Fruit fly (Drosophila melanogaster) whole organism, embryonic: ENCODE data around the gene Tps1.

Source experiments
- Aef1 ChIP-seq: fragments of 200-800 bp; sonication (Bioruptor generic); IDR thresholded peaks from 3 replicates; pipeline ENCODE4 v1.3.6; 2022; ENCODE audit warnings: missing biosample characterization, missing genetic modification characterization
- Bteb2 ChIP-seq: fragments of 200-800 bp; sonication (Bioruptor generic); optimal IDR thresholded peaks from 2 replicates; lab custom pipeline; 2016; ENCODE audit warnings: missing biosample characterization, missing genetic modification characterization
- CG10431 ChIP-seq: fragments of 200-800 bp; sonication (Bioruptor generic); optimal IDR thresholded peaks from 3 replicates; lab custom pipeline; 2018; ENCODE audit warnings: missing biosample characterization, mild to moderate bottlenecking, missing genetic modification characterization
- CG10543 ChIP-seq: fragments of 200-800 bp; sonication (Bioruptor generic); optimal IDR thresholded peaks from 3 replicates; lab custom pipeline; 2017; ENCODE audit warnings: missing biosample characterization, mild to moderate bottlenecking, missing genetic modification characterization, moderate library complexity
- CG11398 ChIP-seq: fragments of 200-800 bp; sonication (Bioruptor generic); optimal IDR thresholded peaks from 2 replicates; lab custom pipeline; 2016; ENCODE audit warnings: missing biosample characterization, missing genetic modification characterization
- CG12071 ChIP-seq: fragments of 200-800 bp; sonication (Bioruptor generic); optimal IDR thresholded peaks from 3 replicates; lab custom pipeline; 2018; ENCODE audit warnings: missing biosample characterization, mild to moderate bottlenecking, missing genetic modification characterization
- CG13424 ChIP-seq: fragments of 200-800 bp; sonication (Bioruptor generic); optimal IDR thresholded peaks from 2 replicates; lab custom pipeline; 2019; ENCODE audit warnings: missing biosample characterization, mild to moderate bottlenecking, missing genetic modification characterization, moderate library complexity
- CG13894 ChIP-seq: fragments of 200-800 bp; sonication (Bioruptor generic); optimal IDR thresholded peaks from 3 replicates; lab custom pipeline; 2018; ENCODE audit warnings: missing biosample characterization, mild to moderate bottlenecking, missing genetic modification characterization, moderate library complexity
- CG15601 ChIP-seq: fragments of 200-800 bp; sonication (Bioruptor generic); optimal IDR thresholded peaks from 3 replicates; lab custom pipeline; 2019; ENCODE audit warnings: missing biosample characterization, mild to moderate bottlenecking, missing genetic modification characterization, moderate library complexity
- CG16779 ChIP-seq: fragments of 200-800 bp; sonication (Bioruptor generic); IDR thresholded peaks from 2 replicates; pipeline ENCODE4 v1.3.6; 2022; ENCODE audit warnings: missing biosample characterization, missing genetic modification characterization
- CG17328 ChIP-seq: fragments of 200-800 bp; sonication (Bioruptor generic); IDR thresholded peaks from 2 replicates; pipeline ENCODE4 v1.3.6; 2022; ENCODE audit warnings: missing biosample characterization, missing genetic modification characterization
- CG17359 ChIP-seq: fragments of 200-800 bp; sonication (Bioruptor generic); optimal IDR thresholded peaks from 3 replicates; lab custom pipeline; 2018; ENCODE audit warnings: missing biosample characterization, mild to moderate bottlenecking, missing genetic modification characterization, moderate library complexity
- CG17568 ChIP-seq: fragments of 200-800 bp; sonication (Bioruptor generic); optimal IDR thresholded peaks from 2 replicates; lab custom pipeline; 2018; ENCODE audit warnings: missing biosample characterization, mild to moderate bottlenecking, missing genetic modification characterization, moderate library complexity
- CG31441 ChIP-seq: fragments of 200-800 bp; sonication (Bioruptor generic); IDR thresholded peaks from 2 replicates; pipeline ENCODE4 v1.3.6; 2022; ENCODE audit warnings: missing biosample characterization, missing genetic modification characterization
- CG3163 ChIP-seq: fragments of 200-800 bp; sonication (Bioruptor generic); optimal IDR thresholded peaks from 3 replicates; lab custom pipeline; 2016; ENCODE audit warnings: missing biosample characterization, missing genetic modification characterization
- CG32772 ChIP-seq: fragments of 200-800 bp; sonication (Bioruptor generic); IDR thresholded peaks from 2 replicates; pipeline ENCODE4 v1.3.6; 2022; ENCODE audit warnings: missing biosample characterization, missing genetic modification characterization
- CG43689 ChIP-seq: fragments of 200-800 bp; sonication (Bioruptor generic); IDR thresholded peaks from 2 replicates; pipeline ENCODE4 v1.3.6; 2022; ENCODE audit warnings: missing biosample characterization, missing genetic modification characterization
- CG5180 ChIP-seq: fragments of 200-800 bp; sonication (Bioruptor generic); optimal IDR thresholded peaks from 3 replicates; lab custom pipeline; 2017; ENCODE audit warnings: missing biosample characterization, missing genetic modification characterization, mild to moderate bottlenecking, moderate library complexity, missing genetic modification reagents
- CG6654 ChIP-seq: fragments of 200-800 bp; sonication (Bioruptor generic); optimal IDR thresholded peaks from 2 replicates; lab custom pipeline; 2017; ENCODE audit warnings: missing biosample characterization, mild to moderate bottlenecking, missing genetic modification characterization
- CG8765 ChIP-seq: fragments of 200-800 bp; sonication (Bioruptor generic); IDR thresholded peaks from 2 replicates; pipeline ENCODE4 v1.3.6; 2022; ENCODE audit warnings: missing biosample characterization, missing genetic modification characterization
- CG9876 ChIP-seq: fragments of 200-800 bp; sonication (Bioruptor generic); optimal IDR thresholded peaks from 2 replicates; lab custom pipeline; 2016; ENCODE audit warnings: missing biosample characterization, missing genetic modification characterization
- Chrac-16 ChIP-seq: fragments of 200-800 bp; sonication (Bioruptor generic); optimal IDR thresholded peaks from 3 replicates; lab custom pipeline; 2016; ENCODE audit warnings: missing biosample characterization, missing genetic modification characterization
- Dad ChIP-seq: fragments of 200-800 bp; sonication (Bioruptor generic); optimal IDR thresholded peaks from 3 replicates; lab custom pipeline; 2016; ENCODE audit warnings: missing biosample characterization, missing genetic modification characterization
- Ets65A ChIP-seq: fragments of 200-800 bp; sonication (Bioruptor generic); peaks from one replicate; lab custom pipeline; 2016; ENCODE audit warnings: missing biosample characterization, missing genetic modification characterization
- Fer1 ChIP-seq: fragments of 200-800 bp; sonication (Bioruptor generic); optimal IDR thresholded peaks from 2 replicates; lab custom pipeline; 2017; ENCODE audit warnings: missing biosample characterization, mild to moderate bottlenecking, missing genetic modification characterization
- Gsc ChIP-seq: fragments of 200-800 bp; sonication (Bioruptor generic); IDR thresholded peaks from 2 replicates; pipeline ENCODE4 v1.3.6; 2022; ENCODE audit warnings: missing biosample characterization, missing genetic modification characterization
- H2.0 ChIP-seq: fragments of 200-800 bp; sonication (Bioruptor generic); IDR thresholded peaks from 2 replicates; pipeline ENCODE4 v1.3.6; 2022; ENCODE audit warnings: missing biosample characterization, missing genetic modification characterization
- HLH4C ChIP-seq: fragments of 200-800 bp; sonication (Bioruptor generic); IDR thresholded peaks from 3 replicates; pipeline ENCODE4 v1.3.6; 2022; ENCODE audit warnings: missing biosample characterization, missing genetic modification characterization; ENCODE audit not compliant: partially characterized antibody
- Hr51 ChIP-seq, 2 experiments: fragments of 200-800 bp; sonication (Bioruptor generic); optimal IDR thresholded peaks; 2 replicates in 1 of 2; 3 replicates in 1 of 2; lab custom pipeline; 2016 to 2018; ENCODE audit warnings: missing biosample characterization in 2 of 2, missing genetic modification characterization in 2 of 2, mild to moderate bottlenecking in 1 of 2, moderate library complexity in 1 of 2
- Nf-YC ChIP-seq: fragments of 200-800 bp; optimal IDR thresholded peaks from 3 replicates; lab custom pipeline; 2019; ENCODE audit warnings: missing biosample characterization, mild to moderate bottlenecking, missing genetic modification characterization, moderate library complexity
- NfI ChIP-seq: fragments of 200-800 bp; sonication (Bioruptor generic); optimal IDR thresholded peaks from 3 replicates; lab custom pipeline; 2018; ENCODE audit warnings: missing biosample characterization, mild to moderate bottlenecking, missing genetic modification characterization, moderate library complexity
- Ravus ChIP-seq: fragments of 200-800 bp; sonication (Bioruptor generic); IDR thresholded peaks from 2 replicates; pipeline ENCODE4 v1.3.6; 2022; ENCODE audit warnings: missing biosample characterization, missing genetic modification characterization
- Xrp1 ChIP-seq: fragments of 200-800 bp; sonication (Bioruptor generic); IDR thresholded peaks from 2 replicates; pipeline ENCODE4 v1.3.6; 2022; ENCODE audit warnings: missing biosample characterization, missing genetic modification characterization
- YL-1 ChIP-seq: fragments of 200-800 bp; sonication (Bioruptor generic); optimal IDR thresholded peaks from 3 replicates; lab custom pipeline; 2017; ENCODE audit warnings: missing biosample characterization, mild to moderate bottlenecking, missing genetic modification characterization
- ab ChIP-seq: fragments of 200-800 bp; sonication (Bioruptor generic); optimal IDR thresholded peaks from 2 replicates; lab custom pipeline; 2016; ENCODE audit warnings: missing biosample characterization, missing genetic modification characterization
- bowl ChIP-seq: fragments of 200-800 bp; sonication (Bioruptor generic); IDR thresholded peaks from 2 replicates; pipeline ENCODE4 v1.3.6; 2022; ENCODE audit warnings: missing biosample characterization, missing genetic modification characterization
- chm ChIP-seq: fragments of 200-800 bp; sonication (Bioruptor generic); IDR thresholded peaks from 2 replicates; pipeline ENCODE4 v1.3.6; 2022; ENCODE audit warnings: missing biosample characterization, missing genetic modification characterization
- hkb ChIP-seq, 2 experiments: fragments of 200-800 bp in 1 of 2; fragments of >200 bp in 1 of 2; sonication (Bioruptor generic) in 1 of 2; IDR thresholded peaks in 1 of 2; optimal IDR thresholded peaks in 1 of 2; 2 replicates each; pipeline versions ENCODE4 v1.3.6 to Lab custom; 2017 to 2022; ENCODE audit warnings: missing biosample characterization in 1 of 2, missing genetic modification characterization in 1 of 2
- kni ChIP-seq: fragments of 200-800 bp; sonication (Bioruptor generic); optimal IDR thresholded peaks from 3 replicates; lab custom pipeline; 2017; ENCODE audit warnings: mild to moderate bottlenecking, missing biosample characterization, missing genetic modification reagents, missing genetic modification characterization
- mirr ChIP-seq: fragments of 200-800 bp; sonication (Bioruptor generic); optimal IDR thresholded peaks from 3 replicates; lab custom pipeline; 2018; ENCODE audit warnings: missing biosample characterization, mild to moderate bottlenecking, missing genetic modification characterization
- nom ChIP-seq: fragments of 200-800 bp; sonication (Bioruptor generic); optimal IDR thresholded peaks from 2 replicates; lab custom pipeline; 2017; ENCODE audit warnings: missing biosample characterization, missing genetic modification characterization, mild to moderate bottlenecking, moderate library complexity, missing genetic modification reagents
- pros ChIP-seq: fragments of 200-800 bp; sonication (Bioruptor generic); optimal IDR thresholded peaks from 3 replicates; lab custom pipeline; 2019; ENCODE audit warnings: missing biosample characterization, mild to moderate bottlenecking, missing genetic modification characterization, moderate library complexity
- psq ChIP-seq: fragments of 200-800 bp; sonication (Bioruptor generic); optimal IDR thresholded peaks from 2 replicates; lab custom pipeline; 2017; ENCODE audit warnings: missing biosample characterization, missing genetic modification characterization
- pzg ChIP-seq: fragments of 200-800 bp; sonication (Bioruptor generic); optimal IDR thresholded peaks from 3 replicates; lab custom pipeline; 2018; ENCODE audit warnings: missing biosample characterization, mild to moderate bottlenecking, missing genetic modification characterization, moderate library complexity
- sob ChIP-seq: fragments of 200-800 bp; sonication (Bioruptor generic); IDR thresholded peaks from 2 replicates; pipeline ENCODE4 v1.3.6; 2022; ENCODE audit warnings: missing biosample characterization, missing genetic modification characterization
- tap ChIP-seq: fragments of 200-800 bp; optimal IDR thresholded peaks from 3 replicates; lab custom pipeline; 2019; ENCODE audit warnings: missing biosample characterization, mild to moderate bottlenecking, missing genetic modification characterization, moderate library complexity
- unpg ChIP-seq: fragments of 200-800 bp; sonication (Bioruptor generic); optimal IDR thresholded peaks from 3 replicates; lab custom pipeline; 2018; ENCODE audit warnings: missing biosample characterization, mild to moderate bottlenecking, missing genetic modification characterization, moderate library complexity
- vvl ChIP-seq: fragments of 200-800 bp; sonication (Bioruptor generic); IDR thresholded peaks from 2 replicates; pipeline ENCODE4 v1.3.6; 2022; ENCODE audit warnings: missing biosample characterization, missing genetic modification characterization

The Tps1 gene

DNA sequence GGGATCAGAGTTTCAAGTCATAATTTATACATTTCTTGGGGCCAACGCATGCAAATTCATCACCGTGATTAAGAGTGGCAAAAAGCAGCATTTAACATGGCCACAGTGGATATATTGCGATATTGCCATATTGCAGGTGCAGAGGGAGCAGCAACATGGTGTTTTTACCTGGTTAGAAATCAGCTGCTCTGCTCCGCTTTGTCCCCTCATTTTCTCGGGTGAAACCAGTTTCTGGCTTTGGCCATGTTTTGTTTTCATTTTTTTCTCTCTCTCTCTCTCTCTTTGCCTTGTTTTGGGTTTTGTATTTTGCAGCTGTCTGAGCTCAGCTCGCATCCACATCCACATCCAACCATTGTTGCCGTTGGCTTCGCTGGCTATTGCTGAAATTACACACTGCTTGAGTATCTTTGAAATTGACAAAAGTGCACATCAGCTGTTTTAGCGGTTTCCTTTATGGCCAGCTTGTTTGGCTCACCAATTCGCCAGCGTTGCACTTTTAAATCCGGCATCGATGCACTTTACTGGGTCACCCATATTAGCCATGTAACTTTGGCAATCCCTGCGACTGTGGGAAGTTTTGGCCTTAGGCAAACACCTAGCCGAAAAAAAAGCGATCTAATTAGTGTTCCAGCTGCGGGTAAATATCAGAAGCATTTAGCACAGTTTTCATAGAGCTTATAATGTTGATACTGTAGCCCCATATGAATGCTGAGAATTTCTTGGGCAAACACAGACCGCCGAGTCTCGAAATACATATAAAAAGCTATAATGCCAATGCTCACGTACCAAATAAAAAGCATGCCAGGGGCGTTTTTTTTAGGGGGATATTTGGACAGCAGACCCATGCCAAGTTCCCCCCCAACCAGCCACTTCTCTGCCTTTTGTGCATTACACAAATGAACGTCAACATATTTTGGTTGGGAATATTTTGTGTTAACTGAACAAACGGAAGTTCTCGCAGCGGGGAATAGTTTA lies 12.8 kb upstream of the Tps1 start (continued):
- TF ChIP-seq Bteb2 (GFP tag; lab: Kevin White, UChicago) (no peak), H2.0 (GFP tag; lab: Robert Waterston, UW) (no peak), CG8765 (GFP tag; lab: Robert Waterston, UW) (no peak), bowl (GFP tag; lab: Robert Waterston, UW) (no peak), CG10543 (GFP tag; lab: Kevin White, UChicago) (peak; percentile 25), CG13424 (tag; lab: Kevin White, UChicago) (no peak), hkb (optimal IDR thresholded peaks at IDR 0.05; lab: Kevin White, UChicago) (no peak), hkb (GFP tag; IDR thresholded peaks at IDR 0.05; lab: Robert Waterston, UW) (no peak), chm (GFP tag; lab: Robert Waterston, UW) (0 out of 2 replicates have a peak, but pooled peaks have one; percentile 27), Xrp1 (GFP tag; lab: Robert Waterston, UW) (0 out of 2 replicates have a peak, but pooled peaks have one; percentile 7), CG12071 (GFP tag; lab: Kevin White, UChicago) (no peak), Fer1 (GFP tag; lab: Kevin White, UChicago) (no peak), Ets65A (peak; percentile 50), CG3163 (GFP tag; lab: Kevin White, UChicago) (no peak), Nf-YC (no peak), NfI (GFP tag; lab: Kevin White, UChicago) (no peak), CG5180 (GFP tag; lab: Kevin White, UChicago) (no peak), nom (peak; percentile 83), kni (peak; percentile 43), tap (tag; lab: Kevin White, UChicago) (no peak), CG15601 (tag; lab: Kevin White, UChicago) (peak; percentile 23), vvl (peak; percentile 33; the same call in 1 of the 2 replicates), CG16779 (GFP tag; lab: Robert Waterston, UW) (no peak), CG31441 (0 out of 2 replicates have a peak, but pooled peaks have one; percentile 28), Hr51 (GFP tag; optimal IDR thresholded peaks at IDR 0.05; lab: Kevin White, UChicago) (no peak), Dad (no peak), CG43689 (GFP tag; lab: Robert Waterston, UW) (no peak), psq (GFP tag; lab: Kevin White, UChicago) (no peak), CG11398 (GFP tag; lab: Kevin White, UChicago) (no peak), sob (GFP tag; lab: Robert Waterston, UW) (peak; percentile 46), mirr (GFP tag; lab: Kevin White, UChicago) (no peak), Aef1 (GFP tag; lab: Robert Waterston, UW) (no peak), YL-1 (GFP tag; lab: Kevin White, UChicago) (peak; percentile 29), unpg (GFP tag; lab: Kevin White, UChicago) (peak; percentile 12), Gsc (GFP tag; lab: Robert Waterston, UW) (no peak), CG13894 (no peak), Chrac-16 (GFP tag; lab: Kevin White, UChicago) (no peak), pzg (GFP tag; lab: Kevin White, UChicago) (no peak), CG17568 (no peak), CG17328 (no peak), CG10431 (GFP tag; lab: Kevin White, UChicago) (peak; percentile 43), CG17359 (tag; lab: Kevin White, UChicago) (no peak), Ravus (no peak), CG32772 (GFP tag; lab: Robert Waterston, UW) (no peak), CG6654 (no peak), ab (GFP tag; lab: Kevin White, UChicago) (no peak), HLH4C (GFP tag; lab: Robert Waterston, UW) (no peak), pros (GFP tag; lab: Kevin White, UChicago) (no peak), CG9876 (no peak)
